Worm (Caenorhabditis elegans) whole organism, L4 larva: ENCODE results near the gene ZK809.1.
A peak's percentile ranks its signal among the peaks of the same experiment; 100 is the strongest.

Experiments used
- F10B5.3 ChIP-seq: sonication (generic microtip); optimal IDR thresholded peaks from 2 replicates; lab custom pipeline; 2016; ENCODE audit warnings: mild to moderate bottlenecking, missing genetic modification characterization, missing compliant biosample characterization
- F44E2.7 ChIP-seq: fragments of 200-800 bp; sonication (Bioruptor generic); IDR thresholded peaks from 2 replicates; pipeline ENCODE4 v2.1.2; 2022; ENCODE audit warnings: missing genetic modification characterization, missing compliant biosample characterization
- T20F7.1 ChIP-seq: fragments of 200-800 bp; sonication (Bioruptor generic); optimal IDR thresholded peaks from 2 replicates; lab custom pipeline; 2018; ENCODE audit warnings: mild to moderate bottlenecking, missing genetic modification characterization, missing compliant biosample characterization
- Y75B8A.6 ChIP-seq: fragments of 200-800 bp; sonication (Bioruptor generic); IDR thresholded peaks from 2 replicates; pipeline ENCODE4 v1.3.6; 2022; ENCODE audit warnings: missing genetic modification reagents, missing genetic modification characterization, missing compliant biosample characterization
- ama-1 ChIP-seq: fragments of 150-350 bp; optimal IDR thresholded peaks from 2 replicates; lab custom pipeline; 2014; ENCODE audit warnings: inconsistent platforms, mixed read lengths
- arid-1 ChIP-seq: fragments of 200-800 bp; sonication (Bioruptor generic); conservative IDR thresholded peaks from 2 replicates; pipeline ENCODE4 v1.3.6; 2022; ENCODE audit warnings: missing genetic modification reagents, missing genetic modification characterization, missing compliant biosample characterization
- ceh-28 ChIP-seq: fragments of 150-350 bp; optimal IDR thresholded peaks from 2 replicates; lab custom pipeline; 2014; ENCODE audit warnings: missing biosample characterization, missing genetic modification reagents, missing genetic modification characterization
- daf-16 ChIP-seq, 3 experiments: sonication (generic microtip); optimal IDR thresholded peaks; 2 replicates each; lab custom pipeline; 2016 to 2017; ENCODE audit warnings: missing genetic modification characterization in 3 of 3, missing genetic modification reagents in 3 of 3, mild to moderate bottlenecking in 2 of 3, missing compliant biosample characterization in 2 of 3, missing biosample characterization in 1 of 3, moderate library complexity in 1 of 3
- dve-1 ChIP-seq: sonication (generic microtip); optimal IDR thresholded peaks from 2 replicates; lab custom pipeline; 2017; ENCODE audit warnings: antibody characterized with exemption, mild to moderate bottlenecking, missing genetic modification characterization, missing compliant biosample characterization; ENCODE audit not compliant: insufficient read depth
- fkh-10 ChIP-seq: fragments of 150-350 bp; optimal IDR thresholded peaks from 2 replicates; lab custom pipeline; 2014; ENCODE audit warnings: missing biosample characterization, missing genetic modification reagents, missing genetic modification characterization
- hmg-1.1 ChIP-seq: fragments of 200-800 bp; sonication (Bioruptor generic); IDR thresholded peaks from 2 replicates; pipeline ENCODE4 v1.3.6; 2022; ENCODE audit warnings: missing genetic modification reagents, missing genetic modification characterization, missing compliant biosample characterization
- lim-7 ChIP-seq: fragments of 200-800 bp; sonication (Bioruptor generic); IDR thresholded peaks from 2 replicates; pipeline ENCODE4 v1.3.6; 2022; ENCODE audit warnings: missing genetic modification characterization, missing compliant biosample characterization
- lin-1 ChIP-seq: fragments of 200-800 bp; sonication (Bioruptor generic); IDR thresholded peaks from 2 replicates; pipeline ENCODE4 v1.3.6; 2022; ENCODE audit warnings: missing genetic modification reagents, missing genetic modification characterization, missing compliant biosample characterization
- lin-29 ChIP-seq: fragments of 200-800 bp; sonication (Bioruptor generic); IDR thresholded peaks from 2 replicates; pipeline ENCODE4 v1.3.6; 2022; ENCODE audit warnings: missing genetic modification reagents, missing genetic modification characterization, missing compliant biosample characterization
- lsy-2 ChIP-seq, 2 experiments: fragments of 150-350 bp in 1 of 2; sonication (generic microtip) in 1 of 2; optimal IDR thresholded peaks; 2 replicates each; lab custom pipeline; 2014 to 2017; ENCODE audit warnings: missing biosample characterization in 2 of 2, missing genetic modification characterization in 2 of 2
- mep-1 ChIP-seq: fragments of 150-350 bp; sonication (generic microtip); optimal IDR thresholded peaks from 3 replicates; lab custom pipeline; 2014; ENCODE audit warnings: missing biosample characterization, missing genetic modification characterization
- mxl-2 ChIP-seq: fragments of 200-800 bp; sonication (Bioruptor generic); conservative IDR thresholded peaks from 2 replicates; pipeline ENCODE4 v1.3.6; 2022; ENCODE audit warnings: missing genetic modification reagents, missing genetic modification characterization, missing compliant biosample characterization
- mxl-3 ChIP-seq: fragments of 200-800 bp; sonication (Bioruptor generic); optimal IDR thresholded peaks from 2 replicates; lab custom pipeline; 2018; ENCODE audit warnings: mild to moderate bottlenecking, missing genetic modification characterization, missing compliant biosample characterization
- nhr-102 ChIP-seq: sonication (generic microtip); optimal IDR thresholded peaks from 2 replicates; lab custom pipeline; 2016; ENCODE audit warnings: mild to moderate bottlenecking, missing genetic modification characterization, moderate library complexity, missing compliant biosample characterization
- nhr-48 ChIP-seq: sonication (generic microtip); optimal IDR thresholded peaks from 2 replicates; lab custom pipeline; 2016; ENCODE audit warnings: mild to moderate bottlenecking, missing genetic modification characterization, missing compliant biosample characterization
- unc-62 ChIP-seq, 3 experiments: fragments of 150-350 bp in 1 of 3; sonication (generic microtip); optimal IDR thresholded peaks in 2 of 3; peaks in 1 of 3; 1 replicate in 1 of 3; 2 replicates in 2 of 3; lab custom pipeline; 2014 to 2017; ENCODE audit warnings: missing biosample characterization in 3 of 3, missing genetic modification characterization in 3 of 3, missing genetic modification reagents in 3 of 3, missing genotype in 1 of 3
- zfp-3 ChIP-seq: fragments of 200-800 bp; sonication (Bioruptor generic); conservative IDR thresholded peaks from 2 replicates; pipeline ENCODE4 v1.3.6; 2022; ENCODE audit warnings: missing genetic modification reagents, missing genetic modification characterization, missing compliant biosample characterization

ZK809.1 gene

ce11 chrIV:11692071-11692673 lies 50.3 kb downstream of the ZK809.1 start (continued):
- no peak for TF ChIP-seq ama-1 (lab: Kevin White, UChicago)
- TF ChIP-seq mep-1 (tag; lab: Kevin White, UChicago) = peak; percentile 87
- TF ChIP-seq mxl-2 (GFP tag; lab: Robert Waterston, UW) = no peak
- TF ChIP-seq ceh-28 (tag; lab: Kevin White, UChicago) = peak; percentile 16
- no peak for TF ChIP-seq arid-1
- TF ChIP-seq dve-1 (tag; lab: Kevin White, UChicago) = peak; percentile 92
- peak; percentile 48 to 99 for TF ChIP-seq unc-62 (GFP tag; optimal IDR thresholded peaks at IDR 0.05 in 1 of 2; lab: Kevin White, UChicago)
- TF ChIP-seq unc-62 (tag; optimal IDR thresholded peaks at IDR 0.05; lab: Kevin White, UChicago) = no peak
- peak; percentile 32 to 58 for TF ChIP-seq lsy-2 (tag; optimal IDR thresholded peaks at IDR 0.05; lab: Kevin White, UChicago)
- no peak for TF ChIP-seq zfp-3 (GFP tag; lab: Robert Waterston, UW)
- 0 out of 2 replicates have a peak, but pooled peaks have one; percentile 44 for TF ChIP-seq lim-7 (GFP tag; lab: Robert Waterston, UW)
- no peak for TF ChIP-seq lin-29
- TF ChIP-seq Y75B8A.6 (GFP tag; lab: Robert Waterston, UW) = no peak
- TF ChIP-seq nhr-48 (tag; lab: Kevin White, UChicago) = peak; percentile 57
- no peak for TF ChIP-seq lin-1 (GFP tag; lab: Robert Waterston, UW)
- TF ChIP-seq F10B5.3 = no peak
- TF ChIP-seq nhr-102 (tag; lab: Kevin White, UChicago) = peak; percentile 61
- no peak for TF ChIP-seq F44E2.7 (GFP tag; lab: Robert Waterston, UW)
- peak; percentile 69 for TF ChIP-seq fkh-10
- peak; percentile 85 for TF ChIP-seq hmg-1.1 (GFP tag; lab: Robert Waterston, UW)
- peak; percentile 62 for TF ChIP-seq T20F7.1 (GFP tag; lab: Kevin White, UChicago)
- TF ChIP-seq daf-16 (GFP tag; optimal IDR thresholded peaks at IDR 0.05; lab: Kevin White, UChicago) = peak in 1 of 2 experiments; percentile 14
- TF ChIP-seq daf-16 (tag; optimal IDR thresholded peaks at IDR 0.05; lab: Kevin White, UChicago) = peak; percentile 68
- peak; percentile 98 for TF ChIP-seq mxl-3 (GFP tag; lab: Kevin White, UChicago)
